Worm (Caenorhabditis elegans): ENCODE results near the gene oig-3.

Gene oig-3

DNA sequence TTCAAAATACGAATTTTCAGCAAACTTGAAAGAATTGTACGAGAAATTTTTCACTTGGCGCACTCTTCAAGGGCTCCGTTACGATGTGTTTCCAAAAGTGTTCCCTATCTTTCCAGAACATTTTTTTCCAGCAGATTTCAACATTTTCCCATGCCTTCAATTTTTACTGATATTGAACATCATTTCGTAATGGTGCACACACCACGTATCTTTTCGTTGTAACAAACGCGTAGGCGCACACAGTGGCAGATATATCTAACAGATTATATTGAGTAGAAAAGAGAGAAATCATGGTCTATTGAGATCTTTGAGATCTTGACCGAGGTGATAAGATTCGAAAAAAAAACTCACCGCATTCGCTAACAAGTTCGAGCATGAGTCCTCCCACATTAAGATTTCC is 33.7 kb upstream of the oig-3 start:
- TF ChIP-seq ceh-62 (tag; optimal IDR thresholded peaks at IDR 0.05): no peak
- TF ChIP-seq Y75B8A.6 (GFP tag; IDR thresholded peaks at IDR 0.05): no peak
- TF ChIP-seq ces-1 (GFP tag; optimal IDR thresholded peaks at IDR 0.05): no peak
- TF ChIP-seq Y48G9A.11 (GFP tag; IDR thresholded peaks at IDR 0.05): no peak
- TF ChIP-seq dve-1 (tag; optimal IDR thresholded peaks at IDR 0.05; ENCODE audit: insufficient read depth): no peak
- no peak for TF ChIP-seq ceh-28 (tag; optimal IDR thresholded peaks at IDR 0.05)
- no peak for TF ChIP-seq ceh-20 (GFP tag; IDR thresholded peaks at IDR 0.05)
- TF ChIP-seq ztf-11 (tag; optimal IDR thresholded peaks at IDR 0.05): no peak
- no peak for TF ChIP-seq attf-4 (tag; optimal IDR thresholded peaks at IDR 0.05)
- no peak for TF ChIP-seq pqm-1 (tag; optimal IDR thresholded peaks at IDR 0.05)
- no peak for TF ChIP-seq ceh-82 (tag; optimal IDR thresholded peaks at IDR 0.05)
- TF ChIP-seq tag-97 (GFP tag; IDR thresholded peaks at IDR 0.05): no peak
- TF ChIP-seq hlh-11 (tag; optimal IDR thresholded peaks at IDR 0.05): no peak

DNA sequence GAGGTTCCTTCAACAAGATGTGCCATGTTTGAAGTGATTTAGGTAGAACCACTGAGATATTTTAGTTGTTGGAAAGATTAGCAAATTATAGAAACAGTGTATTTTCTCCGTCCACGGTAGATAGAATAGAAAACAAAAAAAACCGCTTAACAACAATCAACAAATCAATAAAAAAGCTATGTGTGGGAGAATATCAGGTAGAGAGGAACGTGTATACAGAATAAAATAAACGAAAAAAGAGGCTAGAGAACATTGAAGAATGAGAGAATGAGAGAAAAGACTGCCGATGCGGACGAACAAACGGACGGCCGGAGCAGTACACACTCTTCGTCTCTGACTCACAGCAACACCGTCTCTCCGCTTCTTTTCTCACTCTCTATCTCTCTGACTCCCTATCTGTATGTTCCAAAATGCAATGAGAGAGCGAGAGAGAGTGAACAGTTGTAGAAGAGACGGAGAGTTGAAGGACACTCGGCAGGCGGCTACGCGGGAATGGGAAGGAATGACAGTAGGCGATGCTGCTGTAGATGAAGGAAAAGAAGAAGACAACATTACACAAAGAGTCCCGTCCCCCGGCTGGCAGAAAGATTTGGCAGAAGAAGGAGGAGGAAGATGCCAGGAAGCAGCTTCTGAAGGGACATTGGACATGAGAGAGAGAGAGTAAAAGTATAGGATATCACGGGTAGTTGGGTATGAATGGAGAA is 32.7 kb upstream of the oig-3 start, which contains the start of gene unc-112:
Gene unc-112, minus strand, starts transcription at position 51 of the 704 bp plus-strand sequence.
- TF ChIP-seq egl-27 (tag; optimal IDR thresholded peaks at IDR 0.05) (no peak), aha-1 (tag) (peak; percentile 98), snpc-1.2 (GFP tag; IDR thresholded peaks at IDR 0.05) (no peak), Y5F2A.4 (GFP tag; optimal IDR thresholded peaks at IDR 0.05) (no peak), F44E2.7 (GFP tag; IDR thresholded peaks at IDR 0.05) (no peak), lim-7 (GFP tag; IDR thresholded peaks at IDR 0.05) (no peak), spr-3 (GFP tag; optimal IDR thresholded peaks at IDR 0.05) (no peak), ZK337.2 (GFP tag; IDR thresholded peaks at IDR 0.05) (no peak), set-16 (GFP tag; IDR thresholded peaks at IDR 0.05) (peak; percentile 45), lsy-2 (tag; optimal IDR thresholded peaks at IDR 0.05) (peak; percentile 44 to 82), unc-62 (GFP tag; optimal IDR thresholded peaks at IDR 0.05 in 1 of 2) (no peak), unc-62 (tag; optimal IDR thresholded peaks at IDR 0.05) (no peak), ztf-11 (tag; optimal IDR thresholded peaks at IDR 0.05) (no peak), php-3 (GFP tag; IDR thresholded peaks at IDR 0.05) (no peak), sdz-12 (GFP tag; optimal IDR thresholded peaks at IDR 0.05) (no peak), nhr-48 (tag; optimal IDR thresholded peaks at IDR 0.05) (peak; percentile 25), cey-2 (tag; optimal IDR thresholded peaks at IDR 0.05; ENCODE audit: borderline replicate concordance, insufficient read depth) (peak; percentile 24), attf-4 (tag; optimal IDR thresholded peaks at IDR 0.05) (no peak), hmg-1.1 (GFP tag; IDR thresholded peaks at IDR 0.05) (peak; percentile 83), mdl-1 (tag; optimal IDR thresholded peaks at IDR 0.05) (peak in 1 of 2 experiments; percentile 77), egl-43 (GFP tag; IDR thresholded peaks at IDR 0.05) (peak; percentile 70; the same call in 1 of the 2 replicates), fos-1 (tag; optimal IDR thresholded peaks at IDR 0.05) (no peak), ztf-7 (tag; optimal IDR thresholded peaks at IDR 0.05) (no peak), dmd-6 (GFP tag; IDR thresholded peaks at IDR 0.05) (no peak; the same call in none of the 2 replicates), aly-2 (tag; optimal IDR thresholded peaks at IDR 0.05) (no peak), tag-97 (GFP tag; IDR thresholded peaks at IDR 0.05) (no peak), lin-13 (GFP tag; optimal IDR thresholded peaks at IDR 0.05) (peak; percentile 58), madf-5 (GFP tag; IDR thresholded peaks at IDR 0.05) (0 out of 4 replicates have a peak, but pooled peaks of 1 of the 2 experiments have one; percentile 9), zip-11 (GFP tag; IDR thresholded peaks at IDR 0.05) (no peak), ctbp-1 (GFP tag; IDR thresholded peaks at IDR 0.05) (peak; percentile 60), T26A8.4 (GFP tag; IDR thresholded peaks at IDR 0.05) (peak; percentile 24; the same call in 1 of the 2 replicates), ceh-20 (GFP tag; IDR thresholded peaks at IDR 0.05) (no peak), dve-1 (tag; optimal IDR thresholded peaks at IDR 0.05; ENCODE audit: insufficient read depth) (peak; percentile 84), F37D6.2 (tag; optimal IDR thresholded peaks at IDR 0.05) (no peak), zag-1 (tag; optimal IDR thresholded peaks at IDR 0.05) (no peak), hif-1 (tag; optimal IDR thresholded peaks at IDR 0.05) (peak in 1 of 2 experiments; percentile 68), hlh-11 (tag; optimal IDR thresholded peaks at IDR 0.05) (peak; percentile 94), ama-1 (optimal IDR thresholded peaks at IDR 0.05) (no peak), nhr-11 (tag; optimal IDR thresholded peaks at IDR 0.05) (peak; percentile 83), mxl-3 (GFP tag; optimal IDR thresholded peaks at IDR 0.05) (peak; percentile 85), F26F4.8 (GFP tag; conservative IDR thresholded peaks at IDR 0.05) (no peak), pqm-1 (tag; optimal IDR thresholded peaks at IDR 0.05) (peak; percentile 84)

Data from whole organism, L4 larva.